Worm (Caenorhabditis elegans) whole organism, L3 larva: ENCODE measurements around the gene Y47D7A.2.

Experiments used
- R02D3.7 ChIP-seq: fragments of 150-350 bp; optimal IDR thresholded peaks from 2 replicates; lab custom pipeline; 2014; ENCODE audit warnings: missing biosample characterization, missing genetic modification characterization
- ZK546.5 ChIP-seq: sonication (generic microtip); optimal IDR thresholded peaks from 2 replicates; lab custom pipeline; 2017; ENCODE audit warnings: missing biosample characterization, missing genetic modification characterization
- aly-2 ChIP-seq: fragments of 150-350 bp; optimal IDR thresholded peaks from 2 replicates; lab custom pipeline; 2014; ENCODE audit warnings: missing biosample characterization, missing genetic modification characterization
- ama-1 ChIP-seq: fragments of 150-350 bp; optimal IDR thresholded peaks from 2 replicates; lab custom pipeline; 2018
- ceh-16 ChIP-seq: sonication (generic microtip); optimal IDR thresholded peaks from 2 replicates; lab custom pipeline; 2017; ENCODE audit warnings: missing biosample characterization, missing genetic modification characterization
- ceh-28 ChIP-seq: fragments of 150-350 bp; optimal IDR thresholded peaks from 2 replicates; lab custom pipeline; 2014; ENCODE audit warnings: missing biosample characterization, missing genetic modification reagents, missing genetic modification characterization
- ceh-82 ChIP-seq: fragments of 150-350 bp; optimal IDR thresholded peaks from 2 replicates; lab custom pipeline; 2014; ENCODE audit warnings: missing biosample characterization, missing genetic modification characterization
- daf-12 ChIP-seq: fragments of 150-350 bp; optimal IDR thresholded peaks from 2 replicates; lab custom pipeline; 2014; ENCODE audit warnings: missing biosample characterization, missing genetic modification reagents, missing genetic modification characterization
- egl-27 ChIP-seq: sonication (generic microtip); optimal IDR thresholded peaks from 4 replicates; lab custom pipeline; 2017; ENCODE audit warnings: missing biosample characterization, missing genetic modification reagents, missing genetic modification characterization
- egl-5 ChIP-seq: fragments of 150-350 bp; optimal IDR thresholded peaks from 2 replicates; lab custom pipeline; 2017; ENCODE audit warnings: missing biosample characterization, missing genetic modification reagents, missing genetic modification characterization, inconsistent platforms
- elt-1 ChIP-seq: fragments of 150-350 bp; optimal IDR thresholded peaks from 2 replicates; lab custom pipeline; 2014; ENCODE audit warnings: missing biosample characterization, missing genetic modification characterization
- elt-2 ChIP-seq: sonication (generic microtip); optimal IDR thresholded peaks from 2 replicates; lab custom pipeline; 2016; ENCODE audit warnings: missing genetic modification reagents, mild to moderate bottlenecking, missing genetic modification characterization, missing compliant biosample characterization
- elt-3 ChIP-seq, 3 experiments: fragments of 150-350 bp in 1 of 3; sonication (generic microtip) in 2 of 3; optimal IDR thresholded peaks; 2 replicates in 2 of 3; 4 replicates in 1 of 3; lab custom pipeline; 2014 to 2017; ENCODE audit warnings: missing biosample characterization in 3 of 3, missing genetic modification characterization in 3 of 3
- eor-1 ChIP-seq, 2 experiments: fragments of 150-350 bp; optimal IDR thresholded peaks; 2 replicates each; lab custom pipeline; 2014 to 2018; ENCODE audit warnings: missing biosample characterization in 2 of 2, missing genetic modification characterization in 2 of 2
- fkh-10 ChIP-seq: sonication (generic microtip); optimal IDR thresholded peaks from 2 replicates; lab custom pipeline; 2017; ENCODE audit warnings: missing biosample characterization, missing genetic modification reagents, missing genetic modification characterization
- fos-1 ChIP-seq: fragments of 150-350 bp; optimal IDR thresholded peaks from 2 replicates; lab custom pipeline; 2014; ENCODE audit warnings: missing biosample characterization, missing genetic modification characterization
- hmg-11 ChIP-seq: sonication (generic microtip); optimal IDR thresholded peaks from 2 replicates; lab custom pipeline; 2016; ENCODE audit warnings: missing genetic modification characterization, missing compliant biosample characterization
- jun-1 ChIP-seq: fragments of 150-350 bp; optimal IDR thresholded peaks from 2 replicates; lab custom pipeline; 2014; ENCODE audit warnings: missing biosample characterization, missing genetic modification reagents, missing genetic modification characterization
- lin-15B ChIP-seq: fragments of 150-350 bp; optimal IDR thresholded peaks from 2 replicates; lab custom pipeline; 2014; ENCODE audit warnings: missing biosample characterization, missing genetic modification characterization
- lin-39 ChIP-seq: fragments of 150-350 bp; optimal IDR thresholded peaks from 2 replicates; lab custom pipeline; 2018; ENCODE audit warnings: missing biosample characterization, missing genetic modification reagents, missing genetic modification characterization
- lsy-12 ChIP-seq: sonication (generic microtip); optimal IDR thresholded peaks from 2 replicates; lab custom pipeline; 2016; ENCODE audit warnings: mild to moderate bottlenecking, missing genetic modification characterization, missing compliant biosample characterization
- mdl-1 ChIP-seq: fragments of 150-350 bp; optimal IDR thresholded peaks from 2 replicates; lab custom pipeline; 2014; ENCODE audit warnings: missing biosample characterization, missing genetic modification characterization
- nhr-11 ChIP-seq: fragments of 150-350 bp; optimal IDR thresholded peaks from 2 replicates; lab custom pipeline; 2014; ENCODE audit warnings: missing biosample characterization, missing genetic modification characterization
- nhr-23 ChIP-seq: fragments of 150-350 bp; optimal IDR thresholded peaks from 2 replicates; lab custom pipeline; 2014; ENCODE audit warnings: missing biosample characterization, missing genetic modification reagents, missing genetic modification characterization
- nhr-237 ChIP-seq: fragments of 150-350 bp; optimal IDR thresholded peaks from 2 replicates; lab custom pipeline; 2014; ENCODE audit warnings: missing biosample characterization, missing genetic modification characterization
- nhr-25 ChIP-seq: sonication (generic microtip); optimal IDR thresholded peaks from 2 replicates; lab custom pipeline; 2017; ENCODE audit warnings: missing biosample characterization, missing genetic modification characterization
- nhr-28 ChIP-seq: fragments of 150-350 bp; optimal IDR thresholded peaks from 2 replicates; lab custom pipeline; 2014; ENCODE audit warnings: missing biosample characterization, missing genetic modification characterization
- nhr-43 ChIP-seq: sonication (generic microtip); optimal IDR thresholded peaks from 2 replicates; lab custom pipeline; 2016; ENCODE audit warnings: mild to moderate bottlenecking, missing genetic modification characterization, missing compliant biosample characterization; ENCODE audit not compliant: poor library complexity, severe bottlenecking
- nhr-67 ChIP-seq: fragments of 150-350 bp; optimal IDR thresholded peaks from 2 replicates; lab custom pipeline; 2014; ENCODE audit warnings: missing biosample characterization, missing genetic modification characterization
- nhr-76 ChIP-seq: fragments of 150-350 bp; sonication (generic microtip); optimal IDR thresholded peaks from 5 replicates; lab custom pipeline; 2014; ENCODE audit warnings: missing biosample characterization, missing genetic modification characterization
- nhr-77 ChIP-seq: fragments of 150-350 bp; optimal IDR thresholded peaks from 2 replicates; lab custom pipeline; 2014; ENCODE audit warnings: missing biosample characterization, missing genetic modification characterization
- pha-4 ChIP-seq: fragments of 150-350 bp; optimal IDR thresholded peaks from 2 replicates; lab custom pipeline; 2014; ENCODE audit warnings: missing biosample characterization, missing genetic modification reagents, missing genetic modification characterization
- pqm-1 ChIP-seq: fragments of 150-350 bp; optimal IDR thresholded peaks from 2 replicates; lab custom pipeline; 2017; ENCODE audit warnings: missing biosample characterization, missing genetic modification characterization, inconsistent platforms
- sea-2 ChIP-seq: fragments of 150-350 bp; sonication (generic microtip); optimal IDR thresholded peaks from 4 replicates; lab custom pipeline; 2014; ENCODE audit warnings: missing biosample characterization, missing genetic modification reagents, missing genetic modification characterization
- snpc-4 ChIP-seq: fragments of 150-350 bp; optimal IDR thresholded peaks from 2 replicates; lab custom pipeline; 2014; ENCODE audit warnings: missing biosample characterization, missing genetic modification characterization
- tbx-2 ChIP-seq: sonication (generic microtip); optimal IDR thresholded peaks from 2 replicates; lab custom pipeline; 2016; ENCODE audit warnings: mild to moderate bottlenecking, missing genetic modification characterization, missing compliant biosample characterization
- unc-39 ChIP-seq: sonication (generic microtip); optimal IDR thresholded peaks from 4 replicates; lab custom pipeline; 2017; ENCODE audit warnings: missing biosample characterization, missing genetic modification characterization
- unc-62 ChIP-seq: fragments of 150-350 bp; sonication (generic microtip); optimal IDR thresholded peaks from 4 replicates; lab custom pipeline; 2014; ENCODE audit warnings: missing biosample characterization, missing genetic modification reagents, missing genetic modification characterization
- ztf-11 ChIP-seq: fragments of 150-350 bp; optimal IDR thresholded peaks from 2 replicates; lab custom pipeline; 2014; ENCODE audit warnings: missing biosample characterization, missing genetic modification characterization

The Y47D7A.2 gene

ce11 chrV:4432783-4433237 lies 12.7 kb downstream of the Y47D7A.2 start, which contains the start of gene Y47D7A.15:
Y47D7A.15 (minus strand) TSS chrV:4433187.
- no peak for TF ChIP-seq nhr-67 (tag; lab: Kevin White, UChicago)
- TF ChIP-seq lin-15B (tag; lab: Kevin White, UChicago) = no peak
- no peak for TF ChIP-seq ztf-11 (tag; lab: Kevin White, UChicago)
- no peak for TF ChIP-seq ama-1

ce11 chrV:4435411-4435981 lies 15.4 kb downstream of the Y47D7A.2 start, which contains the start of gene Y47D7A.13:
Y47D7A.13 (minus strand) TSS chrV:4435927.
- TF ChIP-seq ama-1 = no peak
- TF ChIP-seq nhr-25 (tag; lab: Kevin White, UChicago) = peak; percentile 31
- TF ChIP-seq, all 47 proteins: peak for 1

- TF ChIP-seq nhr-237 = no peak
- peak; percentile 43 for TF ChIP-seq nhr-25 (tag; lab: Kevin White, UChicago)
- TF ChIP-seq mdl-1 (tag; lab: Kevin White, UChicago) = no peak
Observed at ce11 chrV:4437215-4437614, 17.1 kb downstream of the Y47D7A.2 start.

DNA sequence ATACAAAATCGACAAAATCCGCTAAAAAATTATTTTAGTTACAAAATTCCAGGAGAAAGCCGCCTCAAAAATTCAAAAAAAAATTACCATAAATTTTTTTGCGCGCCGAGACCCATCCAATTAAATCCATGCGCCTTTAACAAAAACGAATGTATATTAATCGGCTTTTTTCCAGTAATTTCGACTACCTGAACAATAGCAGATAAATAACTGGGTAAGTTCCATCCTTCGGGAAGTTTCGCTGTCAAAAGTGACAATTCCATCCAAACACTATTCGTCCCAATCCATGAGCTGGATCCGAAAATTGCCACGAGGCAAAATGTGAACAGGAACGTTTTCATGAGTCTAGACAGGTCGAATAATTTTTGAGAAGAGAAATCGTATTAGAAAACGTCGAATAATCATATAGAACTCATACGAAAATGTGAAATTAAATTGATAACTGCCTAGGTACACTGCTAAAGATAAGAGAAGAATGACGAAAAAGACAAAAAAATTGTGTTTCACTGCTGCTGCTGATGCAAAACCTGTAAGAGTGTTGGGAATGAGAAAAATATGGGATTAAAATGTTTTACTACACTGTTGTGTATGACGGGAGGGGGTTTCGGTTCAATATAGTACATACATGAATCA lies 22.8 kb downstream of the Y47D7A.2 start, which contains the start of gene rft-1:
rft-1 (minus strand) TSS at position 475 of the 633 bp plus-strand sequence.
- no peak for TF ChIP-seq unc-62 (GFP tag; lab: Kevin White, UChicago)
- peak; percentile 12 for TF ChIP-seq pqm-1 (tag; lab: Kevin White, UChicago)
- TF ChIP-seq elt-2 (tag; lab: Kevin White, UChicago) = peak; percentile 50

ce11 chrV:4447637-4448036 lies 27.6 kb downstream of the Y47D7A.2 start:
- TF ChIP-seq eor-1 (tag; optimal IDR thresholded peaks at IDR 0.05; lab: Kevin White, UChicago) (no peak), ceh-82 (tag; lab: Kevin White, UChicago) (no peak), fos-1 (tag; lab: Kevin White, UChicago) (no peak), lin-39 (tag; lab: Kevin White, UChicago) (no peak), nhr-237 (no peak), egl-5 (tag; lab: Kevin White, UChicago) (no peak), elt-3 (tag; optimal IDR thresholded peaks at IDR 0.05; lab: Kevin White, UChicago) (no peak), nhr-28 (tag; lab: Kevin White, UChicago) (no peak), ceh-28 (tag; lab: Kevin White, UChicago) (no peak), nhr-25 (tag; lab: Kevin White, UChicago) (no peak), R02D3.7 (no peak), ama-1 (no peak), nhr-43 (no peak), lin-15B (tag; lab: Kevin White, UChicago) (no peak), lsy-12 (tag; lab: Kevin White, UChicago) (no peak), snpc-4 (tag; lab: Kevin White, UChicago) (no peak), nhr-76 (tag; lab: Kevin White, UChicago) (no peak), egl-27 (tag; lab: Kevin White, UChicago) (no peak), nhr-77 (no peak), ceh-16 (tag; lab: Kevin White, UChicago) (no peak)

ce11 chrV:4450523-4451089 lies 30.5 kb downstream of the Y47D7A.2 start, which contains the start of gene rft-2:
rft-2 (minus strand) TSS chrV:4450563.
- TF ChIP-seq nhr-77 = no peak
- TF ChIP-seq fkh-10 (GFP tag; lab: Kevin White, UChicago) = no peak
- TF ChIP-seq aly-2 (tag; lab: Kevin White, UChicago) = no peak
- TF ChIP-seq ceh-82 (tag; lab: Kevin White, UChicago) = no peak
- TF ChIP-seq nhr-23 (tag; lab: Kevin White, UChicago) = no peak
- TF ChIP-seq elt-1 (tag; lab: Kevin White, UChicago) = no peak
- TF ChIP-seq nhr-28 (tag; lab: Kevin White, UChicago) = no peak
- TF ChIP-seq ZK546.5 (tag; lab: Kevin White, UChicago) = no peak
- no peak for TF ChIP-seq unc-39 (tag; lab: Kevin White, UChicago)
- TF ChIP-seq elt-2 (tag; lab: Kevin White, UChicago) = peak; percentile 65
- TF ChIP-seq ceh-28 (tag; lab: Kevin White, UChicago) = no peak
- TF ChIP-seq pha-4 (tag; lab: Kevin White, UChicago) = peak; percentile 85
- TF ChIP-seq ceh-16 (tag; lab: Kevin White, UChicago) = no peak
- TF ChIP-seq nhr-43 = no peak
- TF ChIP-seq daf-12 (tag; lab: Kevin White, UChicago) = no peak
- no peak for TF ChIP-seq fos-1 (tag; lab: Kevin White, UChicago)
- TF ChIP-seq R02D3.7 = peak; percentile 14
- TF ChIP-seq nhr-11 (tag; lab: Kevin White, UChicago) = no peak
- TF ChIP-seq sea-2 (GFP tag; lab: Kevin White, UChicago) = no peak
- TF ChIP-seq lin-15B (tag; lab: Kevin White, UChicago) = peak; percentile 62
- TF ChIP-seq snpc-4 (tag; lab: Kevin White, UChicago) = peak; percentile 52
- peak; percentile 10 for TF ChIP-seq jun-1 (tag; lab: Kevin White, UChicago)
- no peak for TF ChIP-seq egl-27 (tag; lab: Kevin White, UChicago)
- peak; percentile 57 for TF ChIP-seq hmg-11 (tag; lab: Kevin White, UChicago)
- no peak for TF ChIP-seq tbx-2 (tag; lab: Kevin White, UChicago)
